Worm (Caenorhabditis elegans) whole organism, young adult: ENCODE measurements around the gene cdc-48.2.
A peak's percentile ranks its signal among the peaks of the same experiment; 100 is the strongest.

ENCODE experiments used
- B0336.3 ChIP-seq: fragments of 200-800 bp; sonication (Bioruptor generic); IDR thresholded peaks from 2 replicates; pipeline ENCODE4 v1.3.6; 2022; ENCODE audit warnings: missing genetic modification characterization, missing compliant biosample characterization
- C17E4.6 ChIP-seq: fragments of 200-800 bp; sonication (Bioruptor generic); IDR thresholded peaks from 2 replicates; pipeline ENCODE4 v1.3.6; 2022; ENCODE audit warnings: missing genetic modification reagents, missing genetic modification characterization, missing compliant biosample characterization
- D2030.7 ChIP-seq: fragments of 200-800 bp; sonication (Bioruptor generic); IDR thresholded peaks from 2 replicates; pipeline ENCODE4 v1.3.6; 2022; ENCODE audit warnings: missing genetic modification reagents, missing genetic modification characterization, missing compliant biosample characterization
- F23B12.7 ChIP-seq: sonication (generic microtip); optimal IDR thresholded peaks from 2 replicates; lab custom pipeline; 2017; ENCODE audit warnings: missing genetic modification characterization, mild to moderate bottlenecking, missing compliant biosample characterization, antibody characterized with exemption, moderate library complexity; ENCODE audit not compliant: insufficient read depth
- F55B11.4 ChIP-seq: sonication (generic microtip); optimal IDR thresholded peaks from 2 replicates; lab custom pipeline; 2016; ENCODE audit warnings: missing compliant biosample characterization, missing genetic modification characterization, borderline replicate concordance; ENCODE audit not compliant: insufficient read depth
- F57A8.1 ChIP-seq: fragments of 200-800 bp; sonication (Bioruptor generic); optimal IDR thresholded peaks from 2 replicates; lab custom pipeline; 2018; ENCODE audit warnings: mild to moderate bottlenecking, missing genetic modification characterization, moderate library complexity, missing compliant biosample characterization
- T07F8.4 ChIP-seq: sonication (generic microtip); optimal IDR thresholded peaks from 2 replicates; lab custom pipeline; 2016; ENCODE audit warnings: mild to moderate bottlenecking, missing genetic modification characterization, moderate library complexity, missing compliant biosample characterization
- Y56A3A.18 ChIP-seq: fragments of 200-800 bp; sonication (Bioruptor generic); IDR thresholded peaks from 2 replicates; pipeline ENCODE4 v1.3.6; 2022; ENCODE audit warnings: missing genetic modification reagents, missing genetic modification characterization, missing compliant biosample characterization
- Y79H2A.3 ChIP-seq: fragments of 200-800 bp; sonication (Bioruptor generic); conservative IDR thresholded peaks from 2 replicates; pipeline ENCODE4 v1.3.6; 2022; ENCODE audit warnings: missing genetic modification reagents, missing genetic modification characterization, missing compliant biosample characterization
- ZK185.1 ChIP-seq: sonication (generic microtip); optimal IDR thresholded peaks from 2 replicates; lab custom pipeline; 2016; ENCODE audit warnings: mild to moderate bottlenecking, missing genetic modification characterization, missing compliant biosample characterization; ENCODE audit not compliant: poor library complexity, severe bottlenecking
- ama-1 ChIP-seq, 3 experiments: fragments of 150-350 bp in 1 of 3; sonication (generic microtip) in 2 of 3; optimal IDR thresholded peaks; 2 replicates each; lab custom pipeline; 2014 to 2018; ENCODE audit warnings: missing biosample characterization in 2 of 3, missing genetic modification characterization in 2 of 3, missing genetic modification reagents in 2 of 3
- aptf-2 ChIP-seq: fragments of 200-800 bp; sonication (Bioruptor generic); conservative IDR thresholded peaks from 2 replicates; pipeline ENCODE4 v1.3.6; 2022; ENCODE audit warnings: missing genetic modification reagents, missing genetic modification characterization, missing compliant biosample characterization
- atf-7 ChIP-seq: sonication (generic microtip); optimal IDR thresholded peaks from 2 replicates; lab custom pipeline; 2017; ENCODE audit warnings: mild to moderate bottlenecking, missing genetic modification characterization, missing compliant biosample characterization
- athp-1 ChIP-seq: sonication (generic microtip); optimal IDR thresholded peaks from 2 replicates; lab custom pipeline; 2017; ENCODE audit warnings: mild to moderate bottlenecking, missing genetic modification characterization, missing compliant biosample characterization
- attf-6 ChIP-seq: fragments of 200-800 bp; sonication (Bioruptor generic); IDR thresholded peaks from 2 replicates; pipeline ENCODE4 v1.3.6; 2022; ENCODE audit warnings: missing genetic modification reagents, missing genetic modification characterization, missing compliant biosample characterization
- cebp-1 ChIP-seq, 2 experiments: fragments of 200-800 bp in 1 of 2; sonication (Bioruptor generic) in 1 of 2; sonication (generic microtip) in 1 of 2; IDR thresholded peaks in 1 of 2; optimal IDR thresholded peaks in 1 of 2; 2 replicates each; pipeline versions ENCODE4 v1.3.6 to Lab custom; 2017 to 2022; ENCODE audit warnings: missing compliant biosample characterization in 2 of 2, missing genetic modification characterization in 2 of 2, mild to moderate bottlenecking in 1 of 2, missing genetic modification reagents in 1 of 2, moderate library complexity in 1 of 2
- ceh-79 ChIP-seq: sonication (generic microtip); optimal IDR thresholded peaks from 2 replicates; lab custom pipeline; 2017; ENCODE audit warnings: mild to moderate bottlenecking, missing genetic modification characterization, missing compliant biosample characterization
- chd-7 ChIP-seq: sonication (generic microtip); optimal IDR thresholded peaks from 2 replicates; lab custom pipeline; 2016; ENCODE audit warnings: mild to moderate bottlenecking, missing genetic modification characterization, moderate library complexity, missing compliant biosample characterization
- die-1 ChIP-seq: sonication (generic microtip); optimal IDR thresholded peaks from 2 replicates; lab custom pipeline; 2016; ENCODE audit warnings: missing genotype, mild to moderate bottlenecking, missing genetic modification characterization, missing compliant biosample characterization
- dpff-1 ChIP-seq: sonication (generic microtip); optimal IDR thresholded peaks from 2 replicates; lab custom pipeline; 2017; ENCODE audit warnings: mild to moderate bottlenecking, missing genetic modification characterization, missing compliant biosample characterization
- efl-1 ChIP-seq: fragments of 150-350 bp; optimal IDR thresholded peaks from 2 replicates; lab custom pipeline; 2014; ENCODE audit warnings: missing biosample characterization, missing genetic modification reagents, missing genetic modification characterization
- hrde-1 ChIP-seq: sonication (generic microtip); optimal IDR thresholded peaks from 2 replicates; lab custom pipeline; 2016; ENCODE audit warnings: missing genetic modification characterization, mild to moderate bottlenecking, missing compliant biosample characterization, moderate library complexity, missing genotype, missing genetic modification reagents, borderline replicate concordance
- lin-35 ChIP-seq, 3 experiments: fragments of 150-350 bp in 2 of 3; sonication (generic microtip) in 1 of 3; optimal IDR thresholded peaks; 2 replicates each; lab custom pipeline; 2014 to 2018; ENCODE audit warnings: missing biosample characterization in 3 of 3, missing genetic modification characterization in 3 of 3, missing genetic modification reagents in 3 of 3
- madf-10 ChIP-seq: sonication (generic microtip); optimal IDR thresholded peaks from 2 replicates; lab custom pipeline; 2016; ENCODE audit warnings: mild to moderate bottlenecking, missing genetic modification characterization, missing compliant biosample characterization
- madf-3 ChIP-seq: fragments of 200-800 bp; sonication (Bioruptor generic); IDR thresholded peaks from 2 replicates; pipeline ENCODE4 v1.3.6; 2022; ENCODE audit warnings: missing genetic modification reagents, missing genetic modification characterization, missing compliant biosample characterization
- mcd-1 ChIP-seq: fragments of 200-800 bp; sonication (Bioruptor generic); IDR thresholded peaks from 2 replicates; pipeline ENCODE4 v1.3.6; 2022; ENCODE audit warnings: missing genetic modification reagents, missing genetic modification characterization, missing compliant biosample characterization
- mel-28 ChIP-seq: sonication (generic microtip); optimal IDR thresholded peaks from 2 replicates; lab custom pipeline; 2016; ENCODE audit warnings: borderline replicate concordance, mild to moderate bottlenecking, missing genetic modification characterization, missing compliant biosample characterization
- mxl-1 ChIP-seq: sonication (generic microtip); optimal IDR thresholded peaks from 2 replicates; lab custom pipeline; 2016; ENCODE audit warnings: missing genetic modification characterization, missing compliant biosample characterization
- nfya-2 ChIP-seq: fragments of 200-800 bp; sonication (Bioruptor generic); IDR thresholded peaks from 2 replicates; pipeline ENCODE4 v1.3.6; 2022; ENCODE audit warnings: missing genetic modification reagents, missing genetic modification characterization, missing compliant biosample characterization
- nfyb-1 ChIP-seq: fragments of 200-800 bp; sonication (Bioruptor generic); IDR thresholded peaks from 2 replicates; pipeline ENCODE4 v1.3.6; 2022; ENCODE audit warnings: missing genetic modification reagents, missing genetic modification characterization, missing compliant biosample characterization
- nhr-120 ChIP-seq: fragments of 200-800 bp; sonication (Bioruptor generic); IDR thresholded peaks from 2 replicates; pipeline ENCODE4 v1.3.6; 2022; ENCODE audit warnings: missing genetic modification characterization, missing compliant biosample characterization
- nhr-179 ChIP-seq: sonication (generic microtip); optimal IDR thresholded peaks from 2 replicates; lab custom pipeline; 2016; ENCODE audit warnings: mild to moderate bottlenecking, missing genetic modification characterization, missing compliant biosample characterization
- pha-4 ChIP-seq: fragments of 150-350 bp; sonication (generic microtip); optimal IDR thresholded peaks from 2 replicates; lab custom pipeline; 2014; ENCODE audit warnings: missing biosample characterization, missing genetic modification reagents, missing genetic modification characterization
- rcor-1 ChIP-seq: fragments of 200-800 bp; sonication (Bioruptor generic); IDR thresholded peaks from 2 replicates; pipeline ENCODE4 v1.3.6; 2022; ENCODE audit warnings: missing genetic modification reagents, missing genetic modification characterization, missing compliant biosample characterization
- rec-8 ChIP-seq, 2 experiments: sonication (generic microtip); optimal IDR thresholded peaks; 2 replicates each; lab custom pipeline; 2016; ENCODE audit warnings: mild to moderate bottlenecking in 2 of 2, missing genetic modification characterization in 2 of 2, missing genetic modification reagents in 2 of 2, missing genotype in 2 of 2, missing biosample characterization in 1 of 2, missing compliant biosample characterization in 1 of 2, moderate library complexity in 1 of 2
- rpc-1 ChIP-seq, 2 experiments: fragments of 150-350 bp in 1 of 2; sonication (generic microtip) in 1 of 2; optimal IDR thresholded peaks; 2 replicates each; lab custom pipeline; 2014 to 2018; ENCODE audit warnings: missing biosample characterization in 1 of 2, missing genetic modification characterization in 1 of 2, missing genetic modification reagents in 1 of 2, missing genotype in 1 of 2
- snpc-1.1 ChIP-seq: sonication (generic microtip); optimal IDR thresholded peaks from 2 replicates; lab custom pipeline; 2017; ENCODE audit warnings: missing genetic modification characterization, mild to moderate bottlenecking, missing compliant biosample characterization, antibody characterized with exemption, moderate library complexity, missing genotype, missing genetic modification reagents; ENCODE audit not compliant: insufficient read depth
- somi-1 ChIP-seq: fragments of 200-800 bp; sonication (Bioruptor generic); optimal IDR thresholded peaks from 2 replicates; lab custom pipeline; 2018; ENCODE audit warnings: mild to moderate bottlenecking, missing genetic modification characterization, missing compliant biosample characterization
- tlf-1 ChIP-seq: fragments of 200-800 bp; sonication (Bioruptor generic); optimal IDR thresholded peaks from 2 replicates; lab custom pipeline; 2018; ENCODE audit warnings: mild to moderate bottlenecking, missing genetic modification characterization, missing compliant biosample characterization
- unc-62 ChIP-seq: fragments of 150-350 bp; optimal IDR thresholded peaks from 2 replicates; lab custom pipeline; 2014; ENCODE audit warnings: missing biosample characterization, missing genetic modification reagents, missing genetic modification characterization
- zfh-2 ChIP-seq: fragments of 200-800 bp; sonication (Bioruptor generic); conservative IDR thresholded peaks from 2 replicates; pipeline ENCODE4 v1.3.6; 2022; ENCODE audit warnings: missing genetic modification reagents, missing genetic modification characterization, missing compliant biosample characterization
- zim-3 ChIP-seq: sonication (generic microtip); optimal IDR thresholded peaks from 2 replicates; lab custom pipeline; 2017; ENCODE audit warnings: mild to moderate bottlenecking, missing genetic modification characterization, moderate library complexity, missing compliant biosample characterization
- ztf-25 ChIP-seq: fragments of 200-800 bp; sonication (Bioruptor generic); IDR thresholded peaks from 2 replicates; pipeline ENCODE4 v1.3.6; 2022; ENCODE audit warnings: missing genetic modification reagents, missing genetic modification characterization, missing compliant biosample characterization
- ztf-6 ChIP-seq: fragments of 200-800 bp; sonication (Bioruptor generic); IDR thresholded peaks from 2 replicates; pipeline ENCODE4 v1.3.6; 2022; ENCODE audit warnings: missing genetic modification reagents, missing genetic modification characterization, missing compliant biosample characterization

Gene cdc-48.2

ce11 chrII:8181437-8181836 is 43.1 kb downstream of the cdc-48.2 start, which contains the start of gene dylt-3 (continued):
- no peak for TF ChIP-seq chd-7

- TF ChIP-seq attf-6 = 0 out of 2 replicates have a peak, but pooled peaks have one; percentile 33
- TF ChIP-seq Y56A3A.18 (GFP tag; lab: Robert Waterston, UW) = peak; percentile 86; the same call in 1 of the 2 replicates
- no peak for TF ChIP-seq F57A8.1 (GFP tag; lab: Kevin White, UChicago)
- TF ChIP-seq dpff-1 (tag; lab: Kevin White, UChicago) = no peak
- peak; percentile 64; the same call in 1 of the 2 replicates for TF ChIP-seq D2030.7 (GFP tag; lab: Robert Waterston, UW)
- no peak for TF ChIP-seq zim-3 (tag; lab: Kevin White, UChicago)
- TF ChIP-seq somi-1 (GFP tag; lab: Kevin White, UChicago) = peak; percentile 87
- TF ChIP-seq ZK185.1 = peak; percentile 96
- no peak for TF ChIP-seq ztf-25 (GFP tag; lab: Robert Waterston, UW)
- no peak for TF ChIP-seq zfh-2 (GFP tag; lab: Robert Waterston, UW)
- peak; percentile 41 for TF ChIP-seq rpc-1 (optimal IDR thresholded peaks at IDR 0.05; lab: Kevin White, UChicago)
- TF ChIP-seq rpc-1 (tag; optimal IDR thresholded peaks at IDR 0.05; lab: Kevin White, UChicago) = no peak
- peak; percentile 9 for TF ChIP-seq T07F8.4
- no peak for TF ChIP-seq ama-1 (optimal IDR thresholded peaks at IDR 0.05; lab: Kevin White, UChicago)
- no peak for TF ChIP-seq ama-1 (GFP tag; optimal IDR thresholded peaks at IDR 0.05; lab: Kevin White, UChicago)
- TF ChIP-seq madf-10 (tag; lab: Kevin White, UChicago) = peak; percentile 86
- TF ChIP-seq mcd-1 (GFP tag; lab: Robert Waterston, UW) = peak; percentile 99
- TF ChIP-seq rec-8 (tag; optimal IDR thresholded peaks at IDR 0.05; lab: Kevin White, UChicago) = no peak
- no peak for TF ChIP-seq nhr-120 (GFP tag; lab: Robert Waterston, UW)
- no peak for TF ChIP-seq F55B11.4 (tag; lab: Kevin White, UChicago)
- TF ChIP-seq aptf-2 (GFP tag; lab: Robert Waterston, UW) = no peak
- peak; percentile 83; the same call in 1 of the 2 replicates for TF ChIP-seq madf-3
- peak; percentile 86 for TF ChIP-seq pha-4 (tag; lab: Kevin White, UChicago)
- TF ChIP-seq C17E4.6 (GFP tag; lab: Robert Waterston, UW) = peak; percentile 81
- no peak for TF ChIP-seq mel-28
- TF ChIP-seq mxl-1 = no peak
- no peak for TF ChIP-seq Y79H2A.3 (GFP tag; lab: Robert Waterston, UW)
- no peak for TF ChIP-seq ceh-79
- peak; percentile 52; the same call in 1 of the 2 replicates for TF ChIP-seq cebp-1 (GFP tag; IDR thresholded peaks at IDR 0.05; lab: Robert Waterston, UW)
- TF ChIP-seq cebp-1 (tag; optimal IDR thresholded peaks at IDR 0.05; lab: Kevin White, UChicago) = no peak
- no peak for TF ChIP-seq nfya-2
- TF ChIP-seq unc-62 (GFP tag; lab: Kevin White, UChicago) = no peak
- no peak for TF ChIP-seq ztf-6 (GFP tag; lab: Robert Waterston, UW)
- peak in 2 of 3 experiments; percentile 77 to 92 for TF ChIP-seq lin-35 (GFP tag; optimal IDR thresholded peaks at IDR 0.05; lab: Kevin White, UChicago)
- TF ChIP-seq B0336.3 (GFP tag; lab: Robert Waterston, UW) = peak; percentile 79
- peak; percentile 91 for TF ChIP-seq rcor-1
- peak; percentile 84 for TF ChIP-seq tlf-1 (GFP tag; lab: Kevin White, UChicago)
- peak; percentile 0 for TF ChIP-seq snpc-1.1
- TF ChIP-seq nhr-179 (tag; lab: Kevin White, UChicago) = no peak
- peak; percentile 83 for TF ChIP-seq F23B12.7
- TF ChIP-seq atf-7 (tag; lab: Kevin White, UChicago) = peak; percentile 73
- peak; percentile 17 for TF ChIP-seq hrde-1
- peak; percentile 81 for TF ChIP-seq efl-1 (GFP tag; lab: Kevin White, UChicago)
- peak; percentile 96 for TF ChIP-seq nfyb-1 (GFP tag; lab: Robert Waterston, UW)
- TF ChIP-seq athp-1 (tag; lab: Kevin White, UChicago) = peak; percentile 81
- peak; percentile 30 for TF ChIP-seq die-1 (tag; lab: Kevin White, UChicago)
These were observed 46.8 kb downstream of the cdc-48.2 start, which contains the start of the genes mig-5 and cct-1 for ce11 chrII:8185016-8185493. mig-5 (minus strand) TSS chrII:8185023. cct-1 (plus strand) TSS chrII:8185443.
